Fruit fly (Drosophila melanogaster): ENCODE measurements around the gene nompB.

dm6 chr2L:21558218-21558617 is 31.0 kb downstream of the nompB start:
- TF ChIP-seq CG10348 (GFP tag; IDR thresholded peaks at IDR 0.05) (no peak), CG32121 (GFP tag; IDR thresholded peaks at IDR 0.05) (no peak), fd96Ca (GFP tag; IDR thresholded peaks at IDR 0.05) (no peak), CG34367 (tag; optimal IDR thresholded peaks at IDR 0.05) (no peak), CG17806 (tag; optimal IDR thresholded peaks at IDR 0.05) (no peak), CG14655 (GFP tag; optimal IDR thresholded peaks at IDR 0.05) (no peak), gl (tag; optimal IDR thresholded peaks at IDR 0.05) (no peak), rn (GFP tag; IDR thresholded peaks at IDR 0.05) (no peak), D1 (tag; optimal IDR thresholded peaks at IDR 0.05) (no peak), CG4496 (GFP tag; IDR thresholded peaks at IDR 0.05) (no peak)

Data from whole organism, pupa.